Worm (Caenorhabditis elegans) whole organism, young adult: ENCODE measurements around the gene mrpl-21.

ENCODE experiments used
- ama-1 ChIP-seq, 3 experiments: fragments of 150-350 bp in 1 of 3; sonication (generic microtip) in 2 of 3; optimal IDR thresholded peaks; 2 replicates each; lab custom pipeline; 2014 to 2018; ENCODE audit warnings: missing biosample characterization in 2 of 3, missing genetic modification characterization in 2 of 3, missing genetic modification reagents in 2 of 3
- hrde-1 ChIP-seq: sonication (generic microtip); optimal IDR thresholded peaks from 2 replicates; lab custom pipeline; 2016; ENCODE audit warnings: missing genetic modification characterization, mild to moderate bottlenecking, missing compliant biosample characterization, moderate library complexity, missing genotype, missing genetic modification reagents, borderline replicate concordance
- let-607 ChIP-seq, 2 experiments: fragments of 200-800 bp in 1 of 2; sonication (Bioruptor generic) in 1 of 2; sonication (generic microtip) in 1 of 2; optimal IDR thresholded peaks; 2 replicates each; lab custom pipeline; 2016 to 2018; ENCODE audit warnings: mild to moderate bottlenecking in 2 of 2, missing compliant biosample characterization in 2 of 2, missing genetic modification characterization in 2 of 2, moderate library complexity in 2 of 2, missing genotype in 1 of 2
- nhr-80 ChIP-seq: sonication (generic microtip); optimal IDR thresholded peaks from 2 replicates; lab custom pipeline; 2016; ENCODE audit warnings: missing genetic modification characterization, missing compliant biosample characterization
- snpc-4 ChIP-seq, 5 experiments: fragments of 150-350 bp in 1 of 5; sonication (generic microtip) in 4 of 5; optimal IDR thresholded peaks; 2 replicates each; lab custom pipeline; 2014 to 2018; ENCODE audit warnings: missing genetic modification characterization in 5 of 5, missing biosample characterization in 3 of 5, antibody characterized with exemption in 2 of 5, mild to moderate bottlenecking in 2 of 5, missing compliant biosample characterization in 2 of 5, missing genotype in 2 of 5, moderate library complexity in 2 of 5, missing genetic modification reagents in 1 of 5

ce11 chrIII:4194349-4195110 is 48.8 kb downstream of the mrpl-21 start:
- TF ChIP-seq hrde-1 (tag; lab: Kevin White, UChicago) (no peak), let-607 (tag; optimal IDR thresholded peaks at IDR 0.05; lab: Kevin White, UChicago) (no peak), snpc-4 (GFP tag; optimal IDR thresholded peaks at IDR 0.05; lab: Kevin White, UChicago) (no peak), snpc-4 (tag; optimal IDR thresholded peaks at IDR 0.05; lab: Kevin White, UChicago) (no peak), nhr-80 (tag; lab: Kevin White, UChicago) (no peak), ama-1 (optimal IDR thresholded peaks at IDR 0.05; lab: Kevin White, UChicago) (no peak), ama-1 (GFP tag; optimal IDR thresholded peaks at IDR 0.05; lab: Kevin White, UChicago) (peak in 1 of 2 experiments; percentile 66)
